Worm (Caenorhabditis elegans) whole organism, mixed stage, embryonic: ENCODE measurements around the gene Y44A6D.6.

Experiments used
- ceh-39 ChIP-seq: fragments of 150-350 bp; optimal IDR thresholded peaks from 2 replicates; lab custom pipeline; 2014; ENCODE audit warnings: missing biosample characterization, missing genetic modification characterization
- nhr-76 ChIP-seq: sonication (generic microtip); optimal IDR thresholded peaks from 2 replicates; lab custom pipeline; 2017; ENCODE audit warnings: missing biosample characterization, missing genetic modification characterization

- TF ChIP-seq ceh-39 (tag; lab: Kevin White, UChicago) (no peak), nhr-76 (tag; lab: Kevin White, UChicago) (no peak)
These were observed 33.5 kb upstream of the Y44A6D.6 start, which contains the start of gene F38A6.5 for ce11 chrV:20773647-20774046.
